Worm (Caenorhabditis elegans) whole organism, young adult: ENCODE results near the gene C05D12.2.
A peak's percentile ranks its signal among the peaks of the same experiment; 100 is the strongest.

Experiments
- B0019.2 ChIP-seq: fragments of 200-800 bp; sonication (Bioruptor generic); conservative IDR thresholded peaks from 2 replicates; pipeline ENCODE4 v1.3.6; 2022; ENCODE audit warnings: missing genetic modification reagents, missing genetic modification characterization, missing compliant biosample characterization
- C17E4.6 ChIP-seq: fragments of 200-800 bp; sonication (Bioruptor generic); IDR thresholded peaks from 2 replicates; pipeline ENCODE4 v1.3.6; 2022; ENCODE audit warnings: missing genetic modification reagents, missing genetic modification characterization, missing compliant biosample characterization
- D2030.7 ChIP-seq: fragments of 200-800 bp; sonication (Bioruptor generic); IDR thresholded peaks from 2 replicates; pipeline ENCODE4 v1.3.6; 2022; ENCODE audit warnings: missing genetic modification reagents, missing genetic modification characterization, missing compliant biosample characterization
- F10E7.11 ChIP-seq: sonication (generic microtip); optimal IDR thresholded peaks from 2 replicates; lab custom pipeline; 2017; ENCODE audit warnings: mild to moderate bottlenecking, missing genetic modification characterization, moderate library complexity, missing compliant biosample characterization
- F22D6.2 ChIP-seq: sonication (generic microtip); optimal IDR thresholded peaks from 2 replicates; lab custom pipeline; 2016; ENCODE audit warnings: mild to moderate bottlenecking, missing genetic modification characterization, missing compliant biosample characterization
- F39B2.1 ChIP-seq: fragments of 200-800 bp; sonication (Bioruptor generic); IDR thresholded peaks from 2 replicates; pipeline ENCODE4 v1.3.6; 2022; ENCODE audit warnings: missing genetic modification reagents, missing genetic modification characterization, missing compliant biosample characterization
- F49E8.2 ChIP-seq: sonication (generic microtip); optimal IDR thresholded peaks from 3 replicates; lab custom pipeline; 2017; ENCODE audit warnings: missing genetic modification characterization, mild to moderate bottlenecking, missing compliant biosample characterization, antibody characterized with exemption, moderate library complexity; ENCODE audit not compliant: insufficient read depth
- F55B11.4 ChIP-seq: sonication (generic microtip); optimal IDR thresholded peaks from 2 replicates; lab custom pipeline; 2016; ENCODE audit warnings: missing compliant biosample characterization, missing genetic modification characterization, borderline replicate concordance; ENCODE audit not compliant: insufficient read depth
- F57A8.1 ChIP-seq: fragments of 200-800 bp; sonication (Bioruptor generic); optimal IDR thresholded peaks from 2 replicates; lab custom pipeline; 2018; ENCODE audit warnings: mild to moderate bottlenecking, missing genetic modification characterization, moderate library complexity, missing compliant biosample characterization
- K12H6.12 ChIP-seq: fragments of 200-800 bp; sonication (Bioruptor generic); optimal IDR thresholded peaks from 2 replicates; lab custom pipeline; 2018; ENCODE audit warnings: mild to moderate bottlenecking, missing genetic modification characterization, missing compliant biosample characterization
- Y67H2A.10 ChIP-seq: fragments of 200-800 bp; sonication (Bioruptor generic); conservative IDR thresholded peaks from 2 replicates; pipeline ENCODE4 v1.3.6; 2022; ENCODE audit warnings: missing genetic modification reagents, missing genetic modification characterization, missing compliant biosample characterization
- ZK185.1 ChIP-seq: sonication (generic microtip); optimal IDR thresholded peaks from 2 replicates; lab custom pipeline; 2016; ENCODE audit warnings: mild to moderate bottlenecking, missing genetic modification characterization, missing compliant biosample characterization; ENCODE audit not compliant: poor library complexity, severe bottlenecking
- atf-7 ChIP-seq: sonication (generic microtip); optimal IDR thresholded peaks from 2 replicates; lab custom pipeline; 2017; ENCODE audit warnings: mild to moderate bottlenecking, missing genetic modification characterization, missing compliant biosample characterization
- ccch-3 ChIP-seq: fragments of 200-800 bp; sonication (Bioruptor generic); optimal IDR thresholded peaks from 2 replicates; lab custom pipeline; 2018; ENCODE audit warnings: mild to moderate bottlenecking, missing genetic modification characterization, missing compliant biosample characterization
- die-1 ChIP-seq: sonication (generic microtip); optimal IDR thresholded peaks from 2 replicates; lab custom pipeline; 2016; ENCODE audit warnings: missing genotype, mild to moderate bottlenecking, missing genetic modification characterization, missing compliant biosample characterization
- dox-1 ChIP-seq: fragments of 200-800 bp; sonication (Bioruptor generic); IDR thresholded peaks from 2 replicates; pipeline ENCODE4 v1.3.6; 2022; ENCODE audit warnings: missing genetic modification reagents, missing genetic modification characterization, missing compliant biosample characterization
- egrh-3 ChIP-seq: fragments of 200-800 bp; sonication (Bioruptor generic); IDR thresholded peaks from 2 replicates; pipeline ENCODE4 v1.3.6; 2022; ENCODE audit warnings: missing genetic modification reagents, missing genetic modification characterization, missing compliant biosample characterization
- ekl-4 ChIP-seq: fragments of 200-800 bp; sonication (Bioruptor generic); IDR thresholded peaks from 2 replicates; pipeline ENCODE4 v1.3.6; 2022; ENCODE audit warnings: missing genetic modification reagents, missing genetic modification characterization, missing compliant biosample characterization
- ets-4 ChIP-seq: fragments of 200-800 bp; sonication (Bioruptor generic); optimal IDR thresholded peaks from 2 replicates; lab custom pipeline; 2018; ENCODE audit warnings: mild to moderate bottlenecking, missing genetic modification characterization, missing compliant biosample characterization
- hmg-20 ChIP-seq: fragments of 200-800 bp; sonication (Bioruptor generic); IDR thresholded peaks from 2 replicates; pipeline ENCODE4 v1.3.6; 2022; ENCODE audit warnings: missing genetic modification reagents, missing genetic modification characterization, missing compliant biosample characterization
- hrde-1 ChIP-seq: sonication (generic microtip); optimal IDR thresholded peaks from 2 replicates; lab custom pipeline; 2016; ENCODE audit warnings: missing genetic modification characterization, mild to moderate bottlenecking, missing compliant biosample characterization, moderate library complexity, missing genotype, missing genetic modification reagents, borderline replicate concordance
- hsf-1 ChIP-seq: fragments of 200-800 bp; sonication (Bioruptor generic); IDR thresholded peaks from 2 replicates; pipeline ENCODE4 v1.3.6; 2022; ENCODE audit warnings: missing genetic modification reagents, missing genetic modification characterization, missing compliant biosample characterization
- let-526 ChIP-seq: fragments of 200-800 bp; sonication (Bioruptor generic); IDR thresholded peaks from 2 replicates; pipeline ENCODE4 v1.3.6; 2022; ENCODE audit warnings: missing genetic modification reagents, missing genetic modification characterization, missing compliant biosample characterization
- let-607 ChIP-seq, 2 experiments: fragments of 200-800 bp in 1 of 2; sonication (Bioruptor generic) in 1 of 2; sonication (generic microtip) in 1 of 2; optimal IDR thresholded peaks; 2 replicates each; lab custom pipeline; 2016 to 2018; ENCODE audit warnings: mild to moderate bottlenecking in 2 of 2, missing compliant biosample characterization in 2 of 2, missing genetic modification characterization in 2 of 2, moderate library complexity in 2 of 2, missing genotype in 1 of 2
- lin-26 ChIP-seq: fragments of 200-800 bp; sonication (Bioruptor generic); IDR thresholded peaks from 2 replicates; pipeline ENCODE4 v1.3.6; 2022; ENCODE audit warnings: missing genetic modification reagents, missing genetic modification characterization, missing compliant biosample characterization
- lin-54 ChIP-seq: fragments of 200-800 bp; sonication (Bioruptor generic); optimal IDR thresholded peaks from 2 replicates; lab custom pipeline; 2018; ENCODE audit warnings: mild to moderate bottlenecking, missing genetic modification characterization, missing compliant biosample characterization
- lsl-1 ChIP-seq: fragments of 200-800 bp; sonication (Bioruptor generic); optimal IDR thresholded peaks from 2 replicates; lab custom pipeline; 2018; ENCODE audit warnings: mild to moderate bottlenecking, missing genetic modification characterization, moderate library complexity, missing compliant biosample characterization
- mcd-1 ChIP-seq: fragments of 200-800 bp; sonication (Bioruptor generic); IDR thresholded peaks from 2 replicates; pipeline ENCODE4 v1.3.6; 2022; ENCODE audit warnings: missing genetic modification reagents, missing genetic modification characterization, missing compliant biosample characterization
- mes-4 ChIP-seq: sonication (generic microtip); optimal IDR thresholded peaks from 2 replicates; lab custom pipeline; 2016; ENCODE audit warnings: missing genotype, missing genetic modification characterization, missing compliant biosample characterization
- nhr-120 ChIP-seq: fragments of 200-800 bp; sonication (Bioruptor generic); IDR thresholded peaks from 2 replicates; pipeline ENCODE4 v1.3.6; 2022; ENCODE audit warnings: missing genetic modification characterization, missing compliant biosample characterization
- nhr-27 ChIP-seq: fragments of 200-800 bp; sonication (Bioruptor generic); optimal IDR thresholded peaks from 2 replicates; lab custom pipeline; 2018; ENCODE audit warnings: mild to moderate bottlenecking, missing genetic modification characterization, moderate library complexity, missing compliant biosample characterization
- nhr-80 ChIP-seq: sonication (generic microtip); optimal IDR thresholded peaks from 2 replicates; lab custom pipeline; 2016; ENCODE audit warnings: missing genetic modification characterization, missing compliant biosample characterization
- rcor-1 ChIP-seq: fragments of 200-800 bp; sonication (Bioruptor generic); IDR thresholded peaks from 2 replicates; pipeline ENCODE4 v1.3.6; 2022; ENCODE audit warnings: missing genetic modification reagents, missing genetic modification characterization, missing compliant biosample characterization
- sptf-2 ChIP-seq: fragments of 200-800 bp; sonication (Bioruptor generic); optimal IDR thresholded peaks from 2 replicates; lab custom pipeline; 2018; ENCODE audit warnings: mild to moderate bottlenecking, missing genetic modification characterization, missing compliant biosample characterization
- tbp1 ChIP-seq: fragments of 200-800 bp; sonication (Bioruptor generic); optimal IDR thresholded peaks from 2 replicates; lab custom pipeline; 2018; ENCODE audit warnings: mild to moderate bottlenecking, missing genetic modification characterization, missing compliant biosample characterization
- zfh-2 ChIP-seq: fragments of 200-800 bp; sonication (Bioruptor generic); conservative IDR thresholded peaks from 2 replicates; pipeline ENCODE4 v1.3.6; 2022; ENCODE audit warnings: missing genetic modification reagents, missing genetic modification characterization, missing compliant biosample characterization
- zim-3 ChIP-seq: sonication (generic microtip); optimal IDR thresholded peaks from 2 replicates; lab custom pipeline; 2017; ENCODE audit warnings: mild to moderate bottlenecking, missing genetic modification characterization, moderate library complexity, missing compliant biosample characterization
- ztf-26 ChIP-seq: sonication (generic microtip); optimal IDR thresholded peaks from 2 replicates; lab custom pipeline; 2017; ENCODE audit warnings: missing genetic modification characterization, missing compliant biosample characterization

Gene C05D12.2

DNA sequence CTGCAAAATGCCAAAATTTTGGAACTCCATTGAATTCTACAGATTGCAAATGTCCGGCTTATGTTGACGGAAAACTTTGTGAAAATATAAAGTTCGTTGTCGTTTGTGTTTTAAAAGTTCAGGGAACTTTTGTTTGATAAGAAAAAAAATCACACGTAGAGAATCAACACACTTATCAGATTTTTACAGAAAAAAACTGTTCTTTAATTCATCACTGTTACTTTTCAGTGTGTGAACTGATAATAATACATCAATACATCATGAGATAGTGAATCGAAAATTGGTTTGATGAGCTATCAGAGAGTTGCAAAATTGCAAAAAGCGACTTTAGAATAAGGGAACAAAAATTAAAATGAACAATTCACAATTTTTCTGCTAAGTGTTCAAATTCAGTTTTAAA, 377 bp downstream of the C05D12.2 start:
- TF ChIP-seq hrde-1 (no peak), sptf-2 (GFP tag; lab: Kevin White, UChicago) (no peak), B0019.2 (GFP tag; lab: Robert Waterston, UW) (no peak), zfh-2 (GFP tag; lab: Robert Waterston, UW) (no peak), C17E4.6 (no peak), nhr-80 (tag; lab: Kevin White, UChicago) (peak; percentile 60), egrh-3 (no peak), tbp1 (no peak)
- TF ChIP-seq, all 124 proteins: peak for 1

DNA sequence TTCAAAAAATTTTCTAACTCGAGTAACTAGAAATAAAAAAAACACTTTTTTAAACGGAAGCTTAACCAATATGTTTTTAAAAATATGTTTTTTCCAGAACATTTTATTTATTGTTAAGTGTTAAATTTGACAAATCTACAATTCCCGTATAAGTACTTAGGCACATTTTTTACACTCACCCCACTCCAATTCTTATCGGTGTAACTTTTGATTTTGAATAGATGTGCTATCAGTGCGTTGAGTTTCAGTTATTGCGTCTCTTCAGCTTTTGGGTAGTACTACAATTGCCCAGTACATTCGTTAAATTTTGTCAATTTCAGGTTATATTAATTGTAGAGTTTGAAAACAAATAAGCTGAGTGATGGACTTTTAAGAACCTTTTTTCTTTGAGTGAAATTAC, 5.9 kb downstream of the C05D12.2 start:
- TF ChIP-seq hmg-20 (no peak), F49E8.2 (tag; lab: Kevin White, UChicago) (no peak), zim-3 (tag; lab: Kevin White, UChicago) (no peak), lsl-1 (GFP tag; lab: Kevin White, UChicago) (no peak), K12H6.12 (tag; lab: Kevin White, UChicago) (no peak), atf-7 (tag; lab: Kevin White, UChicago) (no peak), Y67H2A.10 (no peak), nhr-120 (no peak), ztf-26 (tag; lab: Kevin White, UChicago) (no peak), F39B2.1 (no peak)

DNA sequence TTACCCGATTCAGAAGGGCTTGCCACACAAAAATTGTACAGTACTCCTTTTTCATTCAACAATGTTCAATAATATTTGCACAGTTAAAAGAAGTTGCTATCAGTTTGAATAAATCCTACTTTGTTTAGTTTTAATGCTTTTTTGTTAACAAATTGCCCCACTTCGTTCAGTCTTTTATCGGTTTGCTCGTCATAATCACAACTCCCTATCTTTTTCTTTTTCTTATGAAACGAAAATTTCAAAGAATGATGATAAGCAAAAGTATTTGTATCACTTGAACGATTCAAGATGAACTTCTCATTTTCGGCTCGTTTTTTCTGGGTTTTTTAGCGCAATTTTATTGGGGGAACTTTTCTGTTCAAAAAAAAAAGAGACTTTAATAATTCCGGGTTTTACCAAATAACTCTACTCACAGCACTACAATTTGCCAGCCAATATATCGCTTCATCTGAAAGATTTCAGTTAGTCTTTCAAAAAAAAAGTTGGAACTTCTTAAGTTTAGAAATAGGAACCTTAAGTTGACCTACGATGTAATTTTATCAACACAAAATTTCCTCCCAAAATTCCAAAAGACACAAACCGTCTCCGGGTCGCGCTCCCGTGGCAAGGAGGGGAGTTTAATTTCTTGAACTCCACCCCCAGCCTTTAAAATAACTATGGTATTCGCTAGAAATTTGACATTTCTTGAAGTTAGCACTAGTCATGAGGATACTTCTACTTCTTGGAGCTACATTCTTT, 6.6 kb downstream of the C05D12.2 start, which contains the start of gene C05D12.3:
Gene C05D12.3, plus strand, starts transcription at position 688 of the 738 bp plus-strand sequence.
- no peak for TF ChIP-seq mes-4 (tag; lab: Kevin White, UChicago)
- no peak for TF ChIP-seq hsf-1
- TF ChIP-seq F57A8.1 (GFP tag; lab: Kevin White, UChicago): no peak
- no peak for TF ChIP-seq F22D6.2
- no peak for TF ChIP-seq ekl-4 (GFP tag; lab: Robert Waterston, UW)
- no peak for TF ChIP-seq D2030.7 (GFP tag; lab: Robert Waterston, UW)
- TF ChIP-seq nhr-80 (tag; lab: Kevin White, UChicago): peak; percentile 33
- TF ChIP-seq, all 124 proteins: peak for 1

DNA sequence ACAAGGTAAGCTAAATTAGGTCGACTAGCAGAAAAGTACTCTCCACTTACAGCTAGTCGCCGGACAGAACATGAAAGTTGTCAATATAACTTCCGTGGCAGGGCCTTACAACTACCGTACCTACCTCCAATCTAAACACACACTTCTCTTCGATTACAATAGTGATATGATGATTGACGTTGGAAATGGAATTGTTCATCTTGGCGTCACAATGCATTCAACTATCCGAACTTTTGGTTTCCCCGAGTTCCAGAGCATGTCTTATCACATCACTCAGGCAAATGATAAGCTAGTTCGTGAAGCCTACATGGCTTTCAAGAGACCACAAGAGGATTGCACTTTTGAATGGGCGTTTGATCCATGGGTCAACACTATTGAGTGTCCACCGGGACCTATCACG, 9.2 kb downstream of the C05D12.2 start:
- TF ChIP-seq lin-54 (no peak), dox-1 (GFP tag; lab: Robert Waterston, UW) (0 out of 2 replicates have a peak, but pooled peaks have one; percentile 41), let-607 (tag; optimal IDR thresholded peaks at IDR 0.05; lab: Kevin White, UChicago) (peak in 1 of 2 experiments; percentile 15), Y67H2A.10 (no peak), nhr-80 (tag; lab: Kevin White, UChicago) (peak; percentile 91), atf-7 (tag; lab: Kevin White, UChicago) (peak; percentile 27), ets-4 (peak; percentile 47), F55B11.4 (no peak)

DNA sequence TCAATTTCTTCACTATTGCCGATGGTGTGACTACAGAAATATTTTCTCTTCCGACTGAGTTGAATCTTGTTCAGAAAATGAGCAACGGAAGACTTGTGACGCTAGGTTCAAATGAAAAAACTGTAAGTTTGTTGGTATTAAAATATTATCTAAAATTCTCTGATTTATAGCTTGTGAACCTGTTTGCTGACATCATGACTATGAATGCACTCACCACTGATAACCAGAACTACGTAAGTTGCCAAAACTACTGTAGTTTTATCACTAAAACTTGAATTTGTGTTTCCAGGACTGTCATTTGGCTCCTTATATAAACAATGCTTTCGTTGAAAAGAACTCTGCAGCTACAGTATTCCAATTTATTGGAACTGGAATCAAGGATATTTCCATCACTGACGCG, 10.5 kb downstream of the C05D12.2 start:
- TF ChIP-seq K12H6.12 (tag; lab: Kevin White, UChicago) (no peak), nhr-80 (tag; lab: Kevin White, UChicago) (peak; percentile 48)

DNA sequence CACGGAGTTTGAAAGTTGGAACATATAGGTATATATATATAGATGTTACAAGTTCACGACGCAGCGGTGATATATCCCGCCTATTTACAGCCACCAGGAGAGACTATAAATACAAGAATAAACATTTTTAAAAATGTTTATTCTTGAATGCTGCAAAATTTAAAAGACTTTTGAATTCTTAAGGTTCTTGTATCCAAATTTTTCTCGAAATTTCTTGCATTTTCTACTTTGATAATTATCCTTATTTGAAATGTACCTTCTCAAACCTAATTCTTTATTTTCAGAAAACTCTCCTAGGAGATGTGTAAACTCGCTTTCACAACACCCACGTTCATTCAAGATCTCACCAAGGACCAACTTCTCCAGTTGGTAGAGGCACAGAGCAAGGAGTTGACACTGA, 13.5 kb downstream of the C05D12.2 start, which contains the start of gene C05D12.4:
Gene C05D12.4, plus strand, starts transcription at position 301 of the 400 bp plus-strand sequence.
- TF ChIP-seq ZK185.1 (tag; lab: Kevin White, UChicago) (no peak), die-1 (no peak), rcor-1 (GFP tag; lab: Robert Waterston, UW) (no peak), mcd-1 (GFP tag; lab: Robert Waterston, UW) (no peak), nhr-27 (tag; lab: Kevin White, UChicago) (no peak), B0019.2 (GFP tag; lab: Robert Waterston, UW) (no peak), lin-26 (GFP tag; lab: Robert Waterston, UW) (no peak), nhr-120 (no peak), ccch-3 (GFP tag; lab: Kevin White, UChicago) (no peak), F10E7.11 (tag; lab: Kevin White, UChicago) (no peak), let-526 (GFP tag; lab: Robert Waterston, UW) (no peak)
